Worm (Caenorhabditis elegans): ENCODE results near the gene dmsr-9.

- no peak for TF ChIP-seq jun-1 (tag; optimal IDR thresholded peaks at IDR 0.05)
- TF ChIP-seq R02D3.7 (tag; optimal IDR thresholded peaks at IDR 0.05): no peak
- no peak for TF ChIP-seq ceh-62 (tag; optimal IDR thresholded peaks at IDR 0.05)
- TF ChIP-seq nhr-111 (GFP tag; optimal IDR thresholded peaks at IDR 0.05): no peak
- TF ChIP-seq zag-1 (tag; optimal IDR thresholded peaks at IDR 0.05): no peak
- no peak for TF ChIP-seq arid-1 (GFP tag; conservative IDR thresholded peaks at IDR 0.05)
- no peak for TF ChIP-seq unc-62 (GFP tag; optimal IDR thresholded peaks at IDR 0.05 in 1 of 2)
- no peak for TF ChIP-seq unc-62 (tag; optimal IDR thresholded peaks at IDR 0.05)
- TF ChIP-seq mdl-1 (tag; optimal IDR thresholded peaks at IDR 0.05): no peak
Measured at ce11 chrV:6846507-6846906, 47.0 kb upstream of the dmsr-9 start, which contains the start of gene lgc-54.

Measured in whole organism, L4 larva.